Fruit fly (Drosophila melanogaster) whole organism, wandering third instar larva: ENCODE measurements around the gene pum.

Source experiments
- Abd-B ChIP-seq: fragments of >200 bp; optimal IDR thresholded peaks from 2 replicates; lab custom pipeline; 2017; ENCODE audit warnings: missing biosample characterization, missing genetic modification characterization
- CrebA ChIP-seq: fragments of 200-800 bp; sonication (Bioruptor generic); optimal IDR thresholded peaks from 2 replicates; lab custom pipeline; 2016; ENCODE audit warnings: missing biosample characterization, mild to moderate bottlenecking, missing genetic modification characterization, borderline replicate concordance
- Dfd ChIP-seq: fragments of >200 bp; optimal IDR thresholded peaks from 2 replicates; lab custom pipeline; 2017; ENCODE audit warnings: missing biosample characterization, missing genetic modification characterization
- Dif ChIP-seq: fragments of 200-275, 200-300 bp; sonication (Bioruptor generic); optimal IDR thresholded peaks from 2 replicates; lab custom pipeline; 2018; ENCODE audit warnings: missing biosample characterization, missing genetic modification characterization; ENCODE audit not compliant: partially characterized antibody
- GATAd ChIP-seq: sonication (Bioruptor generic); optimal IDR thresholded peaks from 2 replicates; lab custom pipeline; 2016; ENCODE audit warnings: missing biosample characterization, missing genetic modification characterization
- HLH106 ChIP-seq: fragments of 200-800 bp; optimal IDR thresholded peaks from 3 replicates; lab custom pipeline; 2019; ENCODE audit warnings: missing biosample characterization, mild to moderate bottlenecking, missing genetic modification characterization, moderate library complexity
- Hnf4 ChIP-seq: fragments of 200-800 bp; sonication (Bioruptor generic); optimal IDR thresholded peaks from 2 replicates; lab custom pipeline; 2016; ENCODE audit warnings: missing biosample characterization, mild to moderate bottlenecking, missing genetic modification characterization
- Hr78 ChIP-seq: fragments of >200 bp; optimal IDR thresholded peaks from 2 replicates; lab custom pipeline; 2017; ENCODE audit warnings: missing biosample characterization, missing genetic modification characterization
- Jra ChIP-seq: sonication (Bioruptor generic); optimal IDR thresholded peaks from 2 replicates; lab custom pipeline; 2016; ENCODE audit warnings: missing biosample characterization, missing genetic modification characterization
- Mio ChIP-seq: sonication (Bioruptor generic); optimal IDR thresholded peaks from 2 replicates; lab custom pipeline; 2016; ENCODE audit warnings: missing biosample characterization, missing genetic modification characterization
- Myc ChIP-seq: fragments of >200 bp; optimal IDR thresholded peaks from 2 replicates; lab custom pipeline; 2017
- N ChIP-seq: fragments of >200 bp; optimal IDR thresholded peaks from 2 replicates; lab custom pipeline; 2018; ENCODE audit warnings: missing biosample characterization, missing external identifiers, missing genetic modification characterization
- OdsH ChIP-seq: fragments of 200-800 bp; sonication (Bioruptor generic); optimal IDR thresholded peaks from 2 replicates; lab custom pipeline; 2016; ENCODE audit warnings: missing biosample characterization, mild to moderate bottlenecking, missing genetic modification characterization
- Rel ChIP-seq, 2 experiments: fragments of 200-800 bp; sonication (Bioruptor generic) in 1 of 2; optimal IDR thresholded peaks; 2 replicates in 1 of 2; 3 replicates in 1 of 2; lab custom pipeline; 2016 to 2019; ENCODE audit warnings: mild to moderate bottlenecking in 2 of 2, missing biosample characterization in 2 of 2, missing genetic modification characterization in 2 of 2, moderate library complexity in 1 of 2
- Sp1 ChIP-seq: fragments of 200-800 bp; sonication (Bioruptor generic); optimal IDR thresholded peaks from 3 replicates; lab custom pipeline; 2019; ENCODE audit warnings: missing biosample characterization, mild to moderate bottlenecking, missing genetic modification characterization, moderate library complexity
- Vsx2 ChIP-seq: fragments of 200-300, 225-300 bp; sonication (Bioruptor generic); optimal IDR thresholded peaks from 2 replicates; lab custom pipeline; 2018; ENCODE audit warnings: missing biosample characterization, missing genetic modification characterization; ENCODE audit not compliant: partially characterized antibody
- br ChIP-seq: fragments of 200-800 bp; sonication (Bioruptor generic); optimal IDR thresholded peaks from 2 replicates; lab custom pipeline; 2016; ENCODE audit warnings: missing biosample characterization, missing genetic modification characterization
- brk ChIP-seq: fragments of 200-800 bp; sonication (Bioruptor generic); optimal IDR thresholded peaks from 2 replicates; lab custom pipeline; 2016; ENCODE audit warnings: missing biosample characterization, mild to moderate bottlenecking, missing genetic modification characterization
- dl ChIP-seq, 2 experiments: fragments of 175-275, 200-275 bp in 1 of 2; fragments of 200-275 bp in 1 of 2; sonication (Bioruptor generic); optimal IDR thresholded peaks; lab custom pipeline; 2018; ENCODE audit warnings: mild to moderate bottlenecking in 2 of 2, missing biosample characterization in 2 of 2, missing genetic modification characterization in 2 of 2, moderate library complexity in 2 of 2; ENCODE audit not compliant: partially characterized antibody in 2 of 2, insufficient read depth in 1 of 2
- dmrt93B ChIP-seq: fragments of 200-800 bp; sonication (Bioruptor generic); optimal IDR thresholded peaks from 2 replicates; lab custom pipeline; 2018; ENCODE audit warnings: missing biosample characterization, mild to moderate bottlenecking, missing genetic modification characterization
- dsf ChIP-seq: sonication (Bioruptor generic); optimal IDR thresholded peaks from 2 replicates; lab custom pipeline; 2016; ENCODE audit warnings: missing biosample characterization, missing genetic modification characterization, borderline replicate concordance
- ey ChIP-seq: fragments of 200-800 bp; sonication (Bioruptor generic); optimal IDR thresholded peaks from 2 replicates; lab custom pipeline; 2016; ENCODE audit warnings: missing biosample characterization, missing genetic modification characterization
- foxo ChIP-seq, 2 experiments: fragments of 200-800 bp; sonication (Bioruptor generic); optimal IDR thresholded peaks; 2 replicates in 1 of 2; 3 replicates in 1 of 2; lab custom pipeline; 2016 to 2017; ENCODE audit warnings: missing biosample characterization in 2 of 2, missing genetic modification characterization in 2 of 2
- fru ChIP-seq: fragments of 200-800 bp; sonication (Bioruptor generic); optimal IDR thresholded peaks from 3 replicates; lab custom pipeline; 2016; ENCODE audit warnings: missing biosample characterization, mild to moderate bottlenecking, missing genetic modification characterization
- h ChIP-seq: fragments of 200-800 bp; sonication (Bioruptor generic); optimal IDR thresholded peaks from 3 replicates; lab custom pipeline; 2016; ENCODE audit warnings: missing biosample characterization, mild to moderate bottlenecking, missing genetic modification characterization
- lola ChIP-seq: fragments of >200 bp; optimal IDR thresholded peaks from 2 replicates; lab custom pipeline; 2017; ENCODE audit warnings: missing biosample characterization, missing genetic modification characterization
- pan ChIP-seq: fragments of >200 bp; optimal IDR thresholded peaks from 2 replicates; lab custom pipeline; 2017
- psq ChIP-seq: fragments of 200-800 bp; sonication (Bioruptor generic); optimal IDR thresholded peaks from 3 replicates; lab custom pipeline; 2017; ENCODE audit warnings: missing biosample characterization, mild to moderate bottlenecking, missing genetic modification characterization, moderate library complexity
- rgr ChIP-seq: fragments of 200-800 bp; sonication (Bioruptor generic); optimal IDR thresholded peaks from 3 replicates; lab custom pipeline; 2016; ENCODE audit warnings: missing biosample characterization, mild to moderate bottlenecking, missing genetic modification characterization
- sage ChIP-seq: fragments of 200-800 bp; sonication (Bioruptor generic); optimal IDR thresholded peaks from 2 replicates; lab custom pipeline; 2016; ENCODE audit warnings: missing biosample characterization, mild to moderate bottlenecking, missing genetic modification characterization
- sv ChIP-seq: fragments of 200-800 bp; sonication (Bioruptor generic); optimal IDR thresholded peaks from 3 replicates; lab custom pipeline; 2016; ENCODE audit warnings: missing biosample characterization, missing genetic modification characterization
- usp ChIP-seq: fragments of >200 bp; optimal IDR thresholded peaks from 2 replicates; lab custom pipeline; 2017; ENCODE audit warnings: missing biosample characterization, missing genetic modification characterization
- woc ChIP-seq: sonication (Bioruptor generic); optimal IDR thresholded peaks from 2 replicates; lab custom pipeline; 2016; ENCODE audit warnings: missing biosample characterization, mild to moderate bottlenecking, missing genetic modification characterization

Gene pum

dm6 chr3R:9226146-9226545 is 11.3 kb downstream of the pum start:
- TF ChIP-seq fru (GFP tag; lab: Kevin White, UChicago) (peak; percentile 8), dl (GFP tag; optimal IDR thresholded peaks at IDR 0.05; lab: Kevin White, UChicago; ENCODE audit: insufficient read depth in 1 of 2, partially characterized antibody in 2 of 2) (no peak), Vsx2 (GFP tag; lab: Kevin White, UChicago) (peak; percentile 3)

dm6 chr3R:9224807-9225206 is 12.7 kb downstream of the pum start:
- peak in 1 of 2 experiments; percentile 23 for TF ChIP-seq foxo (GFP tag; optimal IDR thresholded peaks at IDR 0.05; lab: Kevin White, UChicago)
- no peak for TF ChIP-seq HLH106 (tag; lab: Kevin White, UChicago)
- TF ChIP-seq CrebA (GFP tag; lab: Kevin White, UChicago), result no peak
- no peak for TF ChIP-seq Sp1 (GFP tag; lab: Kevin White, UChicago)
- TF ChIP-seq Jra, result no peak
- peak; percentile 17 for TF ChIP-seq h (GFP tag; lab: Kevin White, UChicago)
- no peak for TF ChIP-seq Vsx2 (GFP tag; lab: Kevin White, UChicago)
- TF ChIP-seq rgr (GFP tag; lab: Kevin White, UChicago), result peak; percentile 1
- TF ChIP-seq GATAd, result no peak
- TF ChIP-seq Abd-B, result no peak
- TF ChIP-seq ey (GFP tag; lab: Kevin White, UChicago), result no peak
- peak; percentile 47 for TF ChIP-seq sv (GFP tag; lab: Kevin White, UChicago)
- TF ChIP-seq Hnf4 (GFP tag; lab: Kevin White, UChicago), result no peak
- no peak for TF ChIP-seq N (GFP tag; lab: Kevin White, UChicago)
- peak; percentile 8 for TF ChIP-seq OdsH (GFP tag; lab: Kevin White, UChicago)
- peak; percentile 5 for TF ChIP-seq psq
- no peak for TF ChIP-seq Hr78 (GFP tag; lab: Kevin White, UChicago)
- TF ChIP-seq br (GFP tag; lab: Kevin White, UChicago), result no peak
- no peak for TF ChIP-seq brk (GFP tag; lab: Kevin White, UChicago)
- TF ChIP-seq pan (lab: Kevin White, UChicago), result no peak

- TF ChIP-seq br (GFP tag; lab: Kevin White, UChicago) (no peak), sv (GFP tag; lab: Kevin White, UChicago) (no peak), brk (GFP tag; lab: Kevin White, UChicago) (no peak), usp (GFP tag; lab: Kevin White, UChicago) (no peak), ey (GFP tag; lab: Kevin White, UChicago) (no peak)
Measured at dm6 chr3R:9222355-9222754, 15.1 kb downstream of the pum start.

- TF ChIP-seq OdsH (GFP tag; lab: Kevin White, UChicago) (peak; percentile 9), Hnf4 (GFP tag; lab: Kevin White, UChicago) (no peak), h (GFP tag; lab: Kevin White, UChicago) (peak; percentile 25), Dfd (GFP tag; lab: Kevin White, UChicago) (no peak), woc (no peak), psq (peak; percentile 96), fru (GFP tag; lab: Kevin White, UChicago) (peak; percentile 56), sv (GFP tag; lab: Kevin White, UChicago) (peak; percentile 29), foxo (GFP tag; optimal IDR thresholded peaks at IDR 0.05; lab: Kevin White, UChicago) (peak in 1 of 2 experiments; percentile 30), ey (GFP tag; lab: Kevin White, UChicago) (peak; percentile 18), Rel (GFP tag; optimal IDR thresholded peaks at IDR 0.05; lab: Kevin White, UChicago) (no peak), Rel (tag; optimal IDR thresholded peaks at IDR 0.05; lab: Kevin White, UChicago) (no peak), br (GFP tag; lab: Kevin White, UChicago) (peak; percentile 33), HLH106 (tag; lab: Kevin White, UChicago) (peak; percentile 5), rgr (GFP tag; lab: Kevin White, UChicago) (peak; percentile 43), Abd-B (no peak), dmrt93B (GFP tag; lab: Kevin White, UChicago) (no peak)
Measured at dm6 chr3R:9220064-9220864, 17.2 kb downstream of the pum start.

- TF ChIP-seq sage (GFP tag; lab: Kevin White, UChicago), result no peak
- TF ChIP-seq ey (GFP tag; lab: Kevin White, UChicago), result no peak
- no peak for TF ChIP-seq lola (GFP tag; lab: Kevin White, UChicago)
- TF ChIP-seq Rel (GFP tag; optimal IDR thresholded peaks at IDR 0.05; lab: Kevin White, UChicago), result no peak
- no peak for TF ChIP-seq Rel (tag; optimal IDR thresholded peaks at IDR 0.05; lab: Kevin White, UChicago)
- no peak for TF ChIP-seq Mio
- TF ChIP-seq dsf (GFP tag; lab: Kevin White, UChicago), result no peak
- TF ChIP-seq h (GFP tag; lab: Kevin White, UChicago), result no peak
- TF ChIP-seq Abd-B, result no peak
- TF ChIP-seq brk (GFP tag; lab: Kevin White, UChicago), result no peak
- TF ChIP-seq Vsx2 (GFP tag; lab: Kevin White, UChicago), result no peak
- no peak for TF ChIP-seq pan (lab: Kevin White, UChicago)
- TF ChIP-seq br (GFP tag; lab: Kevin White, UChicago), result no peak
- no peak for TF ChIP-seq Dif (GFP tag; lab: Kevin White, UChicago)
- no peak for TF ChIP-seq Sp1 (GFP tag; lab: Kevin White, UChicago)
- TF ChIP-seq HLH106 (tag; lab: Kevin White, UChicago), result no peak
- TF ChIP-seq rgr (GFP tag; lab: Kevin White, UChicago), result no peak
- no peak for TF ChIP-seq Myc
- TF ChIP-seq woc, result no peak
Measured at dm6 chr3R:9217607-9218006, 19.9 kb downstream of the pum start.
